Fruit fly (Drosophila melanogaster) Kc167 (cell line): ENCODE results near the gene Mkrn1.

Experiments used
- Myc ChIP-seq: fragments of >200 bp; optimal IDR thresholded peaks from 2 replicates; lab custom pipeline; 2017; ENCODE audit warnings: missing external identifiers
- Sin3A ChIP-seq: fragments of >200 bp; optimal IDR thresholded peaks from 2 replicates; lab custom pipeline; 2018; ENCODE audit warnings: missing external identifiers
- h ChIP-seq: fragments of >200 bp; optimal IDR thresholded peaks from 3 replicates; lab custom pipeline; 2018; ENCODE audit warnings: missing external identifiers
- ttk ChIP-seq: sonication (Bioruptor generic); optimal IDR thresholded peaks from 2 replicates; lab custom pipeline; 2017; ENCODE audit warnings: missing external identifiers

- TF ChIP-seq h (lab: Kevin White, UChicago) (no peak), ttk (lab: Kevin White, UChicago) (no peak), Myc (lab: Kevin White, UChicago) (no peak), Sin3A (lab: Kevin White, UChicago) (no peak)
Measured at dm6 chr3L:21490486-21490885, 43.0 kb downstream of the Mkrn1 start, which contains the start of gene Neu2.
